Fruit fly (Drosophila melanogaster) whole organism, wandering third instar larva: Measurements from ENCODE around the gene CG13920.

ENCODE experiments used
- CG32264 ChIP-seq: fragments of 200-800 bp; sonication (Bioruptor generic); optimal IDR thresholded peaks from 2 replicates; lab custom pipeline; 2016; ENCODE audit warnings: missing biosample characterization, missing genetic modification characterization
- CG9705 ChIP-seq: fragments of 200-800 bp; sonication (Bioruptor generic); optimal IDR thresholded peaks from 2 replicates; lab custom pipeline; 2018; ENCODE audit warnings: missing biosample characterization, mild to moderate bottlenecking, missing genetic modification characterization
- CrebA ChIP-seq: fragments of 200-800 bp; sonication (Bioruptor generic); optimal IDR thresholded peaks from 2 replicates; lab custom pipeline; 2016; ENCODE audit warnings: missing biosample characterization, mild to moderate bottlenecking, missing genetic modification characterization, borderline replicate concordance
- Dfd ChIP-seq: fragments of >200 bp; optimal IDR thresholded peaks from 2 replicates; lab custom pipeline; 2017; ENCODE audit warnings: missing biosample characterization, missing genetic modification characterization
- HLH106 ChIP-seq: fragments of 200-800 bp; optimal IDR thresholded peaks from 3 replicates; lab custom pipeline; 2019; ENCODE audit warnings: missing biosample characterization, mild to moderate bottlenecking, missing genetic modification characterization, moderate library complexity
- Hnf4 ChIP-seq: fragments of 200-800 bp; sonication (Bioruptor generic); optimal IDR thresholded peaks from 2 replicates; lab custom pipeline; 2016; ENCODE audit warnings: missing biosample characterization, mild to moderate bottlenecking, missing genetic modification characterization
- Hr78 ChIP-seq: fragments of >200 bp; optimal IDR thresholded peaks from 2 replicates; lab custom pipeline; 2017; ENCODE audit warnings: missing biosample characterization, missing genetic modification characterization
- Hr83 ChIP-seq: fragments of 200-300 bp; sonication (Bioruptor generic); optimal IDR thresholded peaks from 2 replicates; lab custom pipeline; 2016; ENCODE audit warnings: missing biosample characterization, mild to moderate bottlenecking, missing genetic modification characterization, moderate library complexity; ENCODE audit not compliant: poor library complexity, severe bottlenecking
- Jra ChIP-seq: sonication (Bioruptor generic); optimal IDR thresholded peaks from 2 replicates; lab custom pipeline; 2016; ENCODE audit warnings: missing biosample characterization, missing genetic modification characterization
- Mio ChIP-seq: sonication (Bioruptor generic); optimal IDR thresholded peaks from 2 replicates; lab custom pipeline; 2016; ENCODE audit warnings: missing biosample characterization, missing genetic modification characterization
- Myc ChIP-seq: fragments of >200 bp; optimal IDR thresholded peaks from 2 replicates; lab custom pipeline; 2017
- N ChIP-seq: fragments of >200 bp; optimal IDR thresholded peaks from 2 replicates; lab custom pipeline; 2018; ENCODE audit warnings: missing biosample characterization, missing external identifiers, missing genetic modification characterization
- OdsH ChIP-seq: fragments of 200-800 bp; sonication (Bioruptor generic); optimal IDR thresholded peaks from 2 replicates; lab custom pipeline; 2016; ENCODE audit warnings: missing biosample characterization, mild to moderate bottlenecking, missing genetic modification characterization
- Rel ChIP-seq, 2 experiments: fragments of 200-800 bp; sonication (Bioruptor generic) in 1 of 2; optimal IDR thresholded peaks; 2 replicates in 1 of 2; 3 replicates in 1 of 2; lab custom pipeline; 2016 to 2019; ENCODE audit warnings: mild to moderate bottlenecking in 2 of 2, missing biosample characterization in 2 of 2, missing genetic modification characterization in 2 of 2, moderate library complexity in 1 of 2
- Sp1 ChIP-seq: fragments of 200-800 bp; sonication (Bioruptor generic); optimal IDR thresholded peaks from 3 replicates; lab custom pipeline; 2019; ENCODE audit warnings: missing biosample characterization, mild to moderate bottlenecking, missing genetic modification characterization, moderate library complexity
- Vsx2 ChIP-seq: fragments of 200-300, 225-300 bp; sonication (Bioruptor generic); optimal IDR thresholded peaks from 2 replicates; lab custom pipeline; 2018; ENCODE audit warnings: missing biosample characterization, missing genetic modification characterization; ENCODE audit not compliant: partially characterized antibody
- br ChIP-seq: fragments of 200-800 bp; sonication (Bioruptor generic); optimal IDR thresholded peaks from 2 replicates; lab custom pipeline; 2016; ENCODE audit warnings: missing biosample characterization, missing genetic modification characterization
- brk ChIP-seq: fragments of 200-800 bp; sonication (Bioruptor generic); optimal IDR thresholded peaks from 2 replicates; lab custom pipeline; 2016; ENCODE audit warnings: missing biosample characterization, mild to moderate bottlenecking, missing genetic modification characterization
- dl ChIP-seq, 2 experiments: fragments of 175-275, 200-275 bp in 1 of 2; fragments of 200-275 bp in 1 of 2; sonication (Bioruptor generic); optimal IDR thresholded peaks; lab custom pipeline; 2018; ENCODE audit warnings: mild to moderate bottlenecking in 2 of 2, missing biosample characterization in 2 of 2, missing genetic modification characterization in 2 of 2, moderate library complexity in 2 of 2; ENCODE audit not compliant: partially characterized antibody in 2 of 2, insufficient read depth in 1 of 2
- dmrt93B ChIP-seq: fragments of 200-800 bp; sonication (Bioruptor generic); optimal IDR thresholded peaks from 2 replicates; lab custom pipeline; 2018; ENCODE audit warnings: missing biosample characterization, mild to moderate bottlenecking, missing genetic modification characterization
- dsf ChIP-seq: sonication (Bioruptor generic); optimal IDR thresholded peaks from 2 replicates; lab custom pipeline; 2016; ENCODE audit warnings: missing biosample characterization, missing genetic modification characterization, borderline replicate concordance
- ey ChIP-seq: fragments of 200-800 bp; sonication (Bioruptor generic); optimal IDR thresholded peaks from 2 replicates; lab custom pipeline; 2016; ENCODE audit warnings: missing biosample characterization, missing genetic modification characterization
- foxo ChIP-seq, 2 experiments: fragments of 200-800 bp; sonication (Bioruptor generic); optimal IDR thresholded peaks; 2 replicates in 1 of 2; 3 replicates in 1 of 2; lab custom pipeline; 2016 to 2017; ENCODE audit warnings: missing biosample characterization in 2 of 2, missing genetic modification characterization in 2 of 2
- fru ChIP-seq: fragments of 200-800 bp; sonication (Bioruptor generic); optimal IDR thresholded peaks from 3 replicates; lab custom pipeline; 2016; ENCODE audit warnings: missing biosample characterization, mild to moderate bottlenecking, missing genetic modification characterization
- h ChIP-seq: fragments of 200-800 bp; sonication (Bioruptor generic); optimal IDR thresholded peaks from 3 replicates; lab custom pipeline; 2016; ENCODE audit warnings: missing biosample characterization, mild to moderate bottlenecking, missing genetic modification characterization
- jim ChIP-seq: fragments of 175-275, 200-325 bp; sonication (Bioruptor generic); optimal IDR thresholded peaks from 2 replicates; lab custom pipeline; 2016; ENCODE audit warnings: missing biosample characterization, mild to moderate bottlenecking, missing genetic modification characterization
- pan ChIP-seq: fragments of >200 bp; optimal IDR thresholded peaks from 2 replicates; lab custom pipeline; 2017
- psq ChIP-seq: fragments of 200-800 bp; sonication (Bioruptor generic); optimal IDR thresholded peaks from 3 replicates; lab custom pipeline; 2017; ENCODE audit warnings: missing biosample characterization, mild to moderate bottlenecking, missing genetic modification characterization, moderate library complexity
- rgr ChIP-seq: fragments of 200-800 bp; sonication (Bioruptor generic); optimal IDR thresholded peaks from 3 replicates; lab custom pipeline; 2016; ENCODE audit warnings: missing biosample characterization, mild to moderate bottlenecking, missing genetic modification characterization
- sage ChIP-seq: fragments of 200-800 bp; sonication (Bioruptor generic); optimal IDR thresholded peaks from 2 replicates; lab custom pipeline; 2016; ENCODE audit warnings: missing biosample characterization, mild to moderate bottlenecking, missing genetic modification characterization
- sv ChIP-seq: fragments of 200-800 bp; sonication (Bioruptor generic); optimal IDR thresholded peaks from 3 replicates; lab custom pipeline; 2016; ENCODE audit warnings: missing biosample characterization, missing genetic modification characterization
- tai ChIP-seq: sonication (Bioruptor generic); optimal IDR thresholded peaks from 2 replicates; lab custom pipeline; 2016; ENCODE audit warnings: missing biosample characterization, missing genetic modification characterization
- usp ChIP-seq: fragments of >200 bp; optimal IDR thresholded peaks from 2 replicates; lab custom pipeline; 2017; ENCODE audit warnings: missing biosample characterization, missing genetic modification characterization
- woc ChIP-seq: sonication (Bioruptor generic); optimal IDR thresholded peaks from 2 replicates; lab custom pipeline; 2016; ENCODE audit warnings: missing biosample characterization, mild to moderate bottlenecking, missing genetic modification characterization

The CG13920 gene

DNA sequence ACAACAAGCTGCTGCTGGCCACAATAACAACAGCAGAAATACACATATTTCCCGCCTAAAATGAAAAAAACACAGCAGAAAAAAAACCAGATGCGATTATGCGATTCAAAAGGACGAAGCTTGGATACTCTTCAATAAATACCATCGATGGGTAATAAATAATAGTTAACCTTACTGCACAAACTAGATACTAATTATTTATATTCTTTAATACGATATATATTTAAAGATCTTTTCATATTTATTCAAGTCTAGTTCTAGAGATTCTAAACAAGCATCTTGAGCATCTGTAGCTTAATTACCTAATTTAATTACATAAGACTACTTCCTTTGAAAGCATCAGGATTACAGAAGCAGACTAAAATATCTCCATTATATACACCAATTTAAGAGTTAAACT lies 39.4 kb downstream of the CG13920 start:
- TF ChIP-seq Vsx2 (no peak), pan (no peak), CG9705 (GFP tag; lab: Kevin White, UChicago) (no peak), woc (GFP tag; lab: Kevin White, UChicago) (no peak), dmrt93B (GFP tag; lab: Kevin White, UChicago) (no peak), ey (GFP tag; lab: Kevin White, UChicago) (no peak), Hr78 (GFP tag; lab: Kevin White, UChicago) (no peak), usp (GFP tag; lab: Kevin White, UChicago) (no peak), N (GFP tag; lab: Kevin White, UChicago) (no peak), HLH106 (tag; lab: Kevin White, UChicago) (no peak), dsf (GFP tag; lab: Kevin White, UChicago) (no peak), Myc (no peak), dl (GFP tag; optimal IDR thresholded peaks at IDR 0.05; lab: Kevin White, UChicago; ENCODE audit: insufficient read depth in 1 of 2, partially characterized antibody in 2 of 2) (no peak), CrebA (GFP tag; lab: Kevin White, UChicago) (no peak), sage (GFP tag; lab: Kevin White, UChicago) (no peak), Hnf4 (GFP tag; lab: Kevin White, UChicago) (no peak)

DNA sequence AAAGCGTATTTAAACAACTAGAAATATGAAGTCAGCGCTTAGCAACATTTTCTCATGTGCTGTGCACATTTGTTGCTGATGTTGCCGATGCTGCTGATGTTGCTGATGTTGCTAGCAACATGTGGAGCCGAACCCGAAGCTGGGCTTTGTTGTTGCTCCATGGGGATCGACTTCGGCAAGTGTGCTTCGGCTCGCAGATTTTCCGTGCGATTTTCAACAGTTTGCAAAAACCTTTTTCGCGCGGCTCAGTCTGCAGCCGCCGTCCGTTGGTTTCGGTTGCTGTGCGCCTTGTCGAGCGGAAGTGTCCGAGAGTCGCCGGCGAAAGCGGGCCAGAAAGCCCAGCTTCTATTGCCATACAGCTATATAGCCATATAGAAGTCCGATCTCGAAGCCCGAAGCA lies 39.8 kb downstream of the CG13920 start:
- TF ChIP-seq foxo (GFP tag; optimal IDR thresholded peaks at IDR 0.05; lab: Kevin White, UChicago), result no peak
- TF ChIP-seq Rel (GFP tag; optimal IDR thresholded peaks at IDR 0.05; lab: Kevin White, UChicago), result no peak
- TF ChIP-seq Rel (tag; optimal IDR thresholded peaks at IDR 0.05; lab: Kevin White, UChicago), result no peak
- no peak for TF ChIP-seq Vsx2
- TF ChIP-seq usp (GFP tag; lab: Kevin White, UChicago), result no peak
- TF ChIP-seq sv (GFP tag; lab: Kevin White, UChicago), result no peak
- no peak for TF ChIP-seq tai (GFP tag; lab: Kevin White, UChicago)
- TF ChIP-seq Mio (GFP tag; lab: Kevin White, UChicago), result no peak
- TF ChIP-seq Myc, result no peak
- no peak for TF ChIP-seq dmrt93B (GFP tag; lab: Kevin White, UChicago)
- TF ChIP-seq pan, result no peak
- no peak for TF ChIP-seq Hnf4 (GFP tag; lab: Kevin White, UChicago)
- TF ChIP-seq Dfd, result no peak
- TF ChIP-seq Hr83 (GFP tag; lab: Kevin White, UChicago), result no peak
- no peak for TF ChIP-seq dl (GFP tag; optimal IDR thresholded peaks at IDR 0.05; lab: Kevin White, UChicago; ENCODE audit: insufficient read depth in 1 of 2, partially characterized antibody in 2 of 2)
- no peak for TF ChIP-seq ey (GFP tag; lab: Kevin White, UChicago)

DNA sequence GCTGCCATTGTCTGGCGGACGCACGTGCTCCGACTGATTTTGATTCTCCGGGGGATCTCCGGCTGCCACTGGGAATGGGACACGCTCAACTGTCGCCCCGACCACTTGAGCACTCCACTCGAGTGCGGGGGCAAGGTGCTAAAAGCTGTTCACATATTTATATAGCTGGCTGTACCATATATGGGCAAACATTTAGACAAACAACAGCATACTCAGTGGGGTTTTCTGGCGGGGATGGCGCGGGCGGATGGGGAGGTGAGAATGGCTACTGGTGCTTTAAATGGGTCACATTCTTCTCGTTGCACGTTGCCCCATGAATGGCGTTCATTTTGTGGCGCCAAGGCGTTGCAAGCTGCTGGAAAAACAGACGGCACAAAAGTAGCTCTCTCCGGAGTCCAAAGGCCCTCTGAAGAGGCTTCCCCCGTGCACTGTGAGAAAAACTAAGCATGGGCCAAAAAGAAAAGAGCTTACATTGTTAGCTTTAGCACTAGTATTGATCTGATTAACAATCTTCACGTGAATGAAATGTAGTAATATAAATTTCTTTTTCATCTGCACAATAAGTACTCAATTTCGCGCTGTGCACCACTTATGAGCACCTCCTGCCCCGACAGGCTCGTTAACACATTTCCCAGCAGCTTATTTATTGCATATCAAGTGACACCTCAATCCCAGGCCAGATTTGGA lies 42.1 kb downstream of the CG13920 start:
- no peak for TF ChIP-seq Rel (GFP tag; optimal IDR thresholded peaks at IDR 0.05; lab: Kevin White, UChicago)
- TF ChIP-seq Rel (tag; optimal IDR thresholded peaks at IDR 0.05; lab: Kevin White, UChicago), result no peak
- no peak for TF ChIP-seq Jra
- no peak for TF ChIP-seq psq (GFP tag; lab: Kevin White, UChicago)
- TF ChIP-seq sv (GFP tag; lab: Kevin White, UChicago), result no peak
- no peak for TF ChIP-seq sage (GFP tag; lab: Kevin White, UChicago)
- TF ChIP-seq rgr (GFP tag; lab: Kevin White, UChicago), result peak; percentile 46
- TF ChIP-seq CG9705 (GFP tag; lab: Kevin White, UChicago), result no peak
- TF ChIP-seq usp (GFP tag; lab: Kevin White, UChicago), result no peak
- no peak for TF ChIP-seq pan
- TF ChIP-seq Hr78 (GFP tag; lab: Kevin White, UChicago), result no peak
- no peak for TF ChIP-seq CrebA (GFP tag; lab: Kevin White, UChicago)
- peak; percentile 92 for TF ChIP-seq Hr83 (GFP tag; lab: Kevin White, UChicago)
- peak; percentile 34 for TF ChIP-seq dmrt93B (GFP tag; lab: Kevin White, UChicago)
- peak; percentile 14 for TF ChIP-seq jim (GFP tag; lab: Kevin White, UChicago)
- TF ChIP-seq OdsH, result peak; percentile 8
- TF ChIP-seq Vsx2, result no peak
- peak; percentile 48 for TF ChIP-seq br (GFP tag; lab: Kevin White, UChicago)
- TF ChIP-seq ey (GFP tag; lab: Kevin White, UChicago), result peak; percentile 45
- peak; percentile 15 for TF ChIP-seq woc (GFP tag; lab: Kevin White, UChicago)
- peak; percentile 71 for TF ChIP-seq h (GFP tag; lab: Kevin White, UChicago)
- TF ChIP-seq Myc, result no peak
- TF ChIP-seq Sp1, result peak; percentile 20
- TF ChIP-seq CG32264 (GFP tag; lab: Kevin White, UChicago), result no peak
- TF ChIP-seq fru (GFP tag; lab: Kevin White, UChicago), result peak; percentile 51
- peak in 1 of 2 experiments; percentile 63 for TF ChIP-seq foxo (GFP tag; optimal IDR thresholded peaks at IDR 0.05; lab: Kevin White, UChicago)
- TF ChIP-seq Hnf4 (GFP tag; lab: Kevin White, UChicago), result peak; percentile 19
- TF ChIP-seq brk, result no peak
- TF ChIP-seq HLH106 (tag; lab: Kevin White, UChicago), result peak; percentile 45
